Fruit fly (Drosophila melanogaster) whole organism, embryonic: ENCODE measurements around the gene Pvr.

ENCODE experiments used
- Ada2b ChIP-seq: fragments of 200-800 bp; sonication (Bioruptor generic); IDR thresholded peaks from 2 replicates; pipeline ENCODE4 v1.3.6; 2022; ENCODE audit warnings: missing biosample characterization, missing genetic modification characterization
- Adf1 ChIP-seq: fragments of 200-800 bp; sonication (Bioruptor generic); IDR thresholded peaks from 2 replicates; pipeline ENCODE4 v1.3.6; 2022; ENCODE audit warnings: missing biosample characterization, missing genetic modification characterization
- Awh ChIP-seq: fragments of 200-800 bp; sonication (Bioruptor generic); IDR thresholded peaks from 2 replicates; pipeline ENCODE4, ENCODE4 v1.3.6; 2022; ENCODE audit warnings: missing biosample characterization, missing genetic modification characterization
- CG12391 ChIP-seq: fragments of 200-800 bp; sonication (Bioruptor generic); optimal IDR thresholded peaks from 3 replicates; lab custom pipeline; 2018; ENCODE audit warnings: missing biosample characterization, mild to moderate bottlenecking, missing genetic modification characterization, moderate library complexity
- CG14710 ChIP-seq: fragments of 200-800 bp; sonication (Bioruptor generic); optimal IDR thresholded peaks from 3 replicates; lab custom pipeline; 2019; ENCODE audit warnings: missing biosample characterization, mild to moderate bottlenecking, missing genetic modification characterization, moderate library complexity
- CG17802 ChIP-seq: fragments of 200-800 bp; sonication (Bioruptor generic); optimal IDR thresholded peaks from 2 replicates; lab custom pipeline; 2018; ENCODE audit warnings: missing biosample characterization, mild to moderate bottlenecking, missing genetic modification characterization, moderate library complexity
- CG30403 ChIP-seq: fragments of 200-800 bp; sonication (Bioruptor generic); optimal IDR thresholded peaks from 3 replicates; lab custom pipeline; 2016; ENCODE audit warnings: missing biosample characterization, missing genetic modification characterization
- CG32772 ChIP-seq: fragments of 200-800 bp; sonication (Bioruptor generic); IDR thresholded peaks from 2 replicates; pipeline ENCODE4 v1.3.6; 2022; ENCODE audit warnings: missing biosample characterization, missing genetic modification characterization
- CG6175 ChIP-seq: fragments of 200-800 bp; sonication (Bioruptor generic); IDR thresholded peaks from 3 replicates; pipeline ENCODE4 v1.3.6; 2022; ENCODE audit warnings: missing biosample characterization, missing genetic modification characterization
- CG6683 ChIP-seq: fragments of 200-800 bp; sonication (Bioruptor generic); optimal IDR thresholded peaks from 2 replicates; lab custom pipeline; 2017; ENCODE audit warnings: missing biosample characterization, mild to moderate bottlenecking, missing genetic modification characterization, missing genetic modification reagents
- CG7839 ChIP-seq: fragments of 200-800 bp; sonication (Bioruptor generic); optimal IDR thresholded peaks from 3 replicates; lab custom pipeline; 2018; ENCODE audit warnings: missing biosample characterization, mild to moderate bottlenecking, missing genetic modification characterization, moderate library complexity
- CG9609 ChIP-seq: fragments of 200-800 bp; sonication (Bioruptor generic); optimal IDR thresholded peaks from 3 replicates; lab custom pipeline; 2016; ENCODE audit warnings: missing biosample characterization, missing genetic modification characterization
- Deaf1 ChIP-seq: fragments of 200-800 bp; optimal IDR thresholded peaks from 3 replicates; lab custom pipeline; 2019; ENCODE audit warnings: missing biosample characterization, mild to moderate bottlenecking, missing genetic modification characterization, moderate library complexity
- Dll ChIP-seq: fragments of 200-800 bp; sonication (Bioruptor generic); IDR thresholded peaks from 4 replicates; pipeline ENCODE4 v1.3.6; 2022; ENCODE audit warnings: missing biosample characterization, missing genetic modification characterization; ENCODE audit not compliant: partially characterized antibody
- Fer3 ChIP-seq: fragments of 200-800 bp; sonication (Bioruptor generic); optimal IDR thresholded peaks from 2 replicates; lab custom pipeline; 2018; ENCODE audit warnings: missing biosample characterization, mild to moderate bottlenecking, missing genetic modification characterization, moderate library complexity
- Hey ChIP-seq: fragments of 200-800 bp; sonication (Bioruptor generic); optimal IDR thresholded peaks from 3 replicates; lab custom pipeline; 2018; ENCODE audit warnings: missing biosample characterization, mild to moderate bottlenecking, missing genetic modification characterization
- Neu2 ChIP-seq: fragments of 200-800 bp; sonication (Bioruptor generic); optimal IDR thresholded peaks from 3 replicates; lab custom pipeline; 2016; ENCODE audit warnings: missing biosample characterization, missing genetic modification characterization, borderline replicate concordance
- Pdp1 ChIP-seq, 2 experiments: fragments of 200-800 bp; sonication (Bioruptor generic); optimal IDR thresholded peaks; 3 replicates each; lab custom pipeline; 2016; ENCODE audit warnings: missing biosample characterization in 2 of 2, missing genetic modification characterization in 2 of 2, mild to moderate bottlenecking in 1 of 2, moderate library complexity in 1 of 2
- Ptx1 ChIP-seq: fragments of 200-800 bp; sonication (Bioruptor generic); IDR thresholded peaks from 2 replicates; pipeline ENCODE4 v1.3.6; 2022; ENCODE audit warnings: missing biosample characterization, missing genetic modification characterization
- Scr ChIP-seq: fragments of 200-800 bp; sonication (Bioruptor generic); IDR thresholded peaks from 2 replicates; pipeline ENCODE4 v1.3.6; 2022; ENCODE audit warnings: missing biosample characterization, missing genetic modification characterization; ENCODE audit not compliant: partially characterized antibody
- Sry-δ ChIP-seq: fragments of 200-800 bp; sonication (Bioruptor generic); optimal IDR thresholded peaks from 2 replicates; lab custom pipeline; 2016; ENCODE audit warnings: missing biosample characterization, missing genetic modification characterization
- Usf ChIP-seq: fragments of 200-800 bp; sonication (Bioruptor generic); optimal IDR thresholded peaks from 2 replicates; lab custom pipeline; 2017; ENCODE audit warnings: missing genotype, missing biosample characterization, missing genetic modification characterization
- ac ChIP-seq: fragments of 200-800 bp; sonication (Bioruptor generic); optimal IDR thresholded peaks from 3 replicates; lab custom pipeline; 2017; ENCODE audit warnings: missing biosample characterization, mild to moderate bottlenecking, missing genetic modification characterization
- amos ChIP-seq: fragments of 200-800 bp; sonication (Bioruptor generic); IDR thresholded peaks from 2 replicates; pipeline ENCODE4 v1.3.6; 2022; ENCODE audit warnings: missing biosample characterization, missing genetic modification characterization; ENCODE audit not compliant: partially characterized antibody
- ase ChIP-seq: fragments of 200-800 bp; sonication (Bioruptor generic); IDR thresholded peaks from 3 replicates; pipeline ENCODE4 v1.3.6; 2022; ENCODE audit warnings: missing biosample characterization, missing genetic modification characterization
- bbx ChIP-seq: fragments of 200-800 bp; sonication (Bioruptor generic); IDR thresholded peaks from 2 replicates; pipeline ENCODE4 v1.3.6; 2022; ENCODE audit warnings: missing biosample characterization, missing genetic modification characterization; ENCODE audit not compliant: partially characterized antibody
- croc ChIP-seq: fragments of 200-800 bp; sonication (Bioruptor generic); conservative IDR thresholded peaks from 3 replicates; pipeline ENCODE4 v1.3.6; 2022; ENCODE audit warnings: missing biosample characterization, missing genetic modification characterization
- dm ChIP-seq: fragments of 200-800 bp; sonication (Bioruptor generic); optimal IDR thresholded peaks from 3 replicates; lab custom pipeline; 2016; ENCODE audit warnings: missing biosample characterization, missing genetic modification characterization
- dmrt99B ChIP-seq: fragments of 200-800 bp; sonication (Bioruptor generic); optimal IDR thresholded peaks from 2 replicates; lab custom pipeline; 2018; ENCODE audit warnings: missing biosample characterization, mild to moderate bottlenecking, missing genetic modification characterization, moderate library complexity
- gfzf ChIP-seq: fragments of 200-800 bp; sonication (Bioruptor generic); optimal IDR thresholded peaks from 2 replicates; lab custom pipeline; 2016; ENCODE audit warnings: missing biosample characterization, mild to moderate bottlenecking, missing genetic modification characterization, moderate library complexity
- gsb ChIP-seq: fragments of 200-800 bp; sonication (Bioruptor generic); IDR thresholded peaks from 2 replicates; pipeline ENCODE4 v1.3.6; 2022; ENCODE audit warnings: missing biosample characterization, missing genetic modification characterization
- ind ChIP-seq: fragments of 200-800 bp; sonication (Bioruptor generic); optimal IDR thresholded peaks from 3 replicates; lab custom pipeline; 2016; ENCODE audit warnings: missing biosample characterization, missing genetic modification characterization
- lbe ChIP-seq: fragments of 200-800 bp; sonication (Bioruptor generic); optimal IDR thresholded peaks from 2 replicates; lab custom pipeline; 2016; ENCODE audit warnings: missing biosample characterization, mild to moderate bottlenecking, missing genetic modification characterization
- maf-S ChIP-seq: fragments of 200-800 bp; sonication (Bioruptor generic); optimal IDR thresholded peaks from 2 replicates; lab custom pipeline; 2016; ENCODE audit warnings: missing biosample characterization, missing genetic modification characterization
- mld ChIP-seq: fragments of 200-800 bp; sonication (Bioruptor generic); IDR thresholded peaks from 3 replicates; pipeline ENCODE4 v1.3.6; 2022; ENCODE audit warnings: missing biosample characterization, missing genetic modification characterization; ENCODE audit not compliant: partially characterized antibody
- nau ChIP-seq: fragments of 200-800 bp; sonication (Bioruptor generic); optimal IDR thresholded peaks from 3 replicates; lab custom pipeline; 2017; ENCODE audit warnings: missing biosample characterization, mild to moderate bottlenecking, missing genetic modification characterization, missing genetic modification reagents
- org-1 ChIP-seq: fragments of 200-800 bp; sonication (Bioruptor generic); optimal IDR thresholded peaks from 2 replicates; lab custom pipeline; 2017; ENCODE audit warnings: missing biosample characterization, missing genetic modification characterization
- sens-2 ChIP-seq: fragments of 200-800 bp; sonication (Bioruptor generic); IDR thresholded peaks from 2 replicates; pipeline ENCODE4 v1.3.6; 2022; ENCODE audit warnings: missing biosample characterization, missing genetic modification characterization
- sima ChIP-seq: fragments of 200-800 bp; sonication (Bioruptor generic); optimal IDR thresholded peaks from 2 replicates; lab custom pipeline; 2016; ENCODE audit warnings: missing biosample characterization, missing genetic modification characterization
- sna ChIP-seq: fragments of 200-800 bp; sonication (Bioruptor generic); IDR thresholded peaks from 2 replicates; pipeline ENCODE4 v1.3.6; 2022; ENCODE audit warnings: missing biosample characterization, missing genetic modification characterization; ENCODE audit not compliant: partially characterized antibody
- tap ChIP-seq: fragments of 200-800 bp; optimal IDR thresholded peaks from 3 replicates; lab custom pipeline; 2019; ENCODE audit warnings: missing biosample characterization, mild to moderate bottlenecking, missing genetic modification characterization, moderate library complexity
- tin ChIP-seq: fragments of 200-800 bp; sonication (Bioruptor generic); optimal IDR thresholded peaks from 3 replicates; lab custom pipeline; 2016; ENCODE audit warnings: missing biosample characterization, missing genetic modification characterization
- vvl ChIP-seq: fragments of 200-800 bp; sonication (Bioruptor generic); IDR thresholded peaks from 2 replicates; pipeline ENCODE4 v1.3.6; 2022; ENCODE audit warnings: missing biosample characterization, missing genetic modification characterization

Gene Pvr

dm6 chr2L:8204996-8205567, 34.6 kb downstream of the Pvr start, which contains the start of gene SLC5A11 (continued):
- TF ChIP-seq dmrt99B (tag; lab: Kevin White, UChicago): peak; percentile 100
- TF ChIP-seq tin (GFP tag; lab: Kevin White, UChicago): peak; percentile 99
- TF ChIP-seq CG14710: peak; percentile 88
- TF ChIP-seq Neu2 (GFP tag; lab: Kevin White, UChicago): peak; percentile 80
- no peak for TF ChIP-seq Dll (GFP tag; lab: Robert Waterston, UW)
- peak; percentile 75 for TF ChIP-seq Sry-δ (GFP tag; lab: Kevin White, UChicago)
- TF ChIP-seq Usf (GFP tag; lab: Kevin White, UChicago): peak; percentile 96
- peak; percentile 97 for TF ChIP-seq Awh (GFP tag; lab: Robert Waterston, UW)
- no peak for TF ChIP-seq sna (GFP tag; lab: Robert Waterston, UW)
- peak; percentile 95 for TF ChIP-seq CG6683 (GFP tag; lab: Kevin White, UChicago)
- TF ChIP-seq Ptx1: peak; percentile 98
- peak; percentile 100 for TF ChIP-seq org-1 (GFP tag; lab: Kevin White, UChicago)
- peak; percentile 95 for TF ChIP-seq sens-2 (GFP tag; lab: Robert Waterston, UW)
- peak; percentile 92 for TF ChIP-seq maf-S (GFP tag; lab: Kevin White, UChicago)
- no peak; the same call in 1 of the 2 replicates for TF ChIP-seq amos (GFP tag; lab: Robert Waterston, UW)
- TF ChIP-seq gsb (GFP tag; lab: Robert Waterston, UW): peak; percentile 96
- no peak for TF ChIP-seq Scr (GFP tag; lab: Robert Waterston, UW)
- peak; percentile 61 for TF ChIP-seq CG17802 (tag; lab: Kevin White, UChicago)
- peak; percentile 73 for TF ChIP-seq CG9609 (GFP tag; lab: Kevin White, UChicago)
- peak; percentile 95 for TF ChIP-seq Fer3 (tag; lab: Kevin White, UChicago)
- no peak; the same call in 1 of the 2 replicates for TF ChIP-seq bbx (GFP tag; lab: Robert Waterston, UW)
- peak; percentile 97 for TF ChIP-seq CG30403
- TF ChIP-seq nau (GFP tag; lab: Kevin White, UChicago): peak; percentile 98
- peak; percentile 97 for TF ChIP-seq croc (GFP tag; lab: Robert Waterston, UW)
- TF ChIP-seq Ada2b (GFP tag; lab: Robert Waterston, UW): peak; percentile 79
- TF ChIP-seq Adf1 (GFP tag; lab: Robert Waterston, UW): peak; percentile 80
- TF ChIP-seq CG12391 (tag; lab: Kevin White, UChicago): peak; percentile 98
- TF ChIP-seq dm (GFP tag; lab: Kevin White, UChicago): peak; percentile 70
- peak; percentile 99 for TF ChIP-seq vvl (GFP tag; lab: Robert Waterston, UW)
- peak; percentile 31 for TF ChIP-seq gfzf (GFP tag; lab: Kevin White, UChicago)
- peak; percentile 96 for TF ChIP-seq sima (GFP tag; lab: Kevin White, UChicago)
- TF ChIP-seq ind (GFP tag; lab: Kevin White, UChicago): peak; percentile 96
- TF ChIP-seq CG7839: peak; percentile 100
- peak; percentile 95 for TF ChIP-seq CG32772
- TF ChIP-seq, all 482 proteins: peak for 427

dm6 chr2L:8204366-8204765, 35.3 kb downstream of the Pvr start:
- TF ChIP-seq CG6175 (GFP tag; lab: Robert Waterston, UW) (no peak), ac (GFP tag; lab: Kevin White, UChicago) (no peak), lbe (GFP tag; lab: Kevin White, UChicago) (no peak), ase (0 out of 3 replicates have a peak, but pooled peaks have one; percentile 10), mld (GFP tag; lab: Robert Waterston, UW) (peak; percentile 32; the same call in 1 of the 3 replicates), Deaf1 (tag; lab: Kevin White, UChicago) (no peak), Pdp1 (GFP tag; optimal IDR thresholded peaks at IDR 0.05; lab: Kevin White, UChicago) (peak in 1 of 2 experiments; percentile 78), tap (tag; lab: Kevin White, UChicago) (no peak), Hey (tag; lab: Kevin White, UChicago) (no peak)
